Worm (Caenorhabditis elegans): ENCODE measurements around the gene Y37E11AL.2.

Y37E11AL.2 gene

ce11 chrIV:3725845-3726244, 27.5 kb downstream of the Y37E11AL.2 start, which contains the start of gene smgl-2 (continued):
- TF ChIP-seq egl-13 (tag; optimal IDR thresholded peaks at IDR 0.05), result peak; percentile 65
- TF ChIP-seq jun-1 (tag; optimal IDR thresholded peaks at IDR 0.05), result peak; percentile 50
- TF ChIP-seq nhr-76 (tag; optimal IDR thresholded peaks at IDR 0.05), result no peak
- TF ChIP-seq lin-35 (GFP tag; optimal IDR thresholded peaks at IDR 0.05), result peak; percentile 74 to 88
- TF ChIP-seq F16B12.6 (tag; optimal IDR thresholded peaks at IDR 0.05), result peak; percentile 100
- TF ChIP-seq elt-3 (tag; optimal IDR thresholded peaks at IDR 0.05), result peak in 2 of 6 experiments; percentile 46 to 53
- peak; percentile 1 for TF ChIP-seq elt-2 (tag; optimal IDR thresholded peaks at IDR 0.05)
- TF ChIP-seq hlh-17 (GFP tag; optimal IDR thresholded peaks at IDR 0.05; ENCODE audit: borderline replicate concordance), result no peak
- TF ChIP-seq efl-1 (optimal IDR thresholded peaks at IDR 0.05), result peak; percentile 73 to 87
- peak; percentile 88 to 99 for TF ChIP-seq efl-1 (GFP tag; optimal IDR thresholded peaks at IDR 0.05 in 1 of 2)
- no peak for TF ChIP-seq efl-3 (GFP tag; optimal IDR thresholded peaks at IDR 0.05)
- TF ChIP-seq ces-1 (GFP tag; optimal IDR thresholded peaks at IDR 0.05), result no peak

ce11 chrIV:3731430-3731829, 33.1 kb downstream of the Y37E11AL.2 start:
- TF ChIP-seq ceh-90 (tag; optimal IDR thresholded peaks at IDR 0.05), result no peak
- no peak for TF ChIP-seq alr-1 (tag; optimal IDR thresholded peaks at IDR 0.05; ENCODE audit: borderline replicate concordance)
- TF ChIP-seq C04F5.9 (tag; optimal IDR thresholded peaks at IDR 0.05), result no peak
- no peak for TF ChIP-seq unc-30 (tag; optimal IDR thresholded peaks at IDR 0.05)
- no peak for TF ChIP-seq swsn-7 (tag; optimal IDR thresholded peaks at IDR 0.05)
- TF ChIP-seq skn-1 (tag; optimal IDR thresholded peaks at IDR 0.05), result no peak
- no peak for TF ChIP-seq fkh-4 (tag; optimal IDR thresholded peaks at IDR 0.05; ENCODE audit: borderline replicate concordance)

- TF ChIP-seq ztf-11 (tag; optimal IDR thresholded peaks at IDR 0.05) (no peak), efl-1 (optimal IDR thresholded peaks at IDR 0.05) (no peak), efl-1 (GFP tag; optimal IDR thresholded peaks at IDR 0.05 in 1 of 2) (no peak), hpl-2 (GFP tag; optimal IDR thresholded peaks at IDR 0.05) (no peak), ztf-4 (tag; optimal IDR thresholded peaks at IDR 0.05) (no peak), fkh-4 (tag; optimal IDR thresholded peaks at IDR 0.05; ENCODE audit: borderline replicate concordance) (no peak), nhr-20 (tag; optimal IDR thresholded peaks at IDR 0.05) (no peak), unc-130 (tag; optimal IDR thresholded peaks at IDR 0.05) (no peak), Y116A8C.19 (tag; optimal IDR thresholded peaks at IDR 0.05; ENCODE audit: borderline replicate concordance) (no peak), fkh-10 (GFP tag; optimal IDR thresholded peaks at IDR 0.05) (no peak), hlh-4 (tag; optimal IDR thresholded peaks at IDR 0.05) (no peak)
These were observed 35.0 kb downstream of the Y37E11AL.2 start for ce11 chrIV:3733287-3733686.

ce11 chrIV:3736244-3736643, 37.9 kb downstream of the Y37E11AL.2 start:
- TF ChIP-seq ceh-88 (GFP tag; IDR thresholded peaks at IDR 0.05) (no peak), ces-1 (GFP tag; optimal IDR thresholded peaks at IDR 0.05) (no peak), nhr-84 (tag; optimal IDR thresholded peaks at IDR 0.05) (no peak), ama-1 (optimal IDR thresholded peaks at IDR 0.05) (no peak), C16A3.4 (tag; optimal IDR thresholded peaks at IDR 0.05) (no peak), nhr-20 (tag; optimal IDR thresholded peaks at IDR 0.05) (no peak), hpl-2 (GFP tag; optimal IDR thresholded peaks at IDR 0.05) (no peak), unc-30 (tag; optimal IDR thresholded peaks at IDR 0.05) (no peak), lin-39 (tag; optimal IDR thresholded peaks at IDR 0.05) (no peak), mdl-1 (tag; optimal IDR thresholded peaks at IDR 0.05) (no peak), nhr-19 (GFP tag; conservative IDR thresholded peaks at IDR 0.05) (no peak), efl-1 (optimal IDR thresholded peaks at IDR 0.05) (no peak), efl-1 (GFP tag; optimal IDR thresholded peaks at IDR 0.05 in 1 of 2) (no peak), nhr-85 (tag) (no peak), egl-13 (tag; optimal IDR thresholded peaks at IDR 0.05) (no peak), pqm-1 (tag; optimal IDR thresholded peaks at IDR 0.05) (no peak), ceh-82 (tag; optimal IDR thresholded peaks at IDR 0.05) (no peak), nhr-77 (tag; optimal IDR thresholded peaks at IDR 0.05) (no peak), ztf-11 (tag; optimal IDR thresholded peaks at IDR 0.05) (no peak)
